Worm (Caenorhabditis elegans) whole organism, young adult: ENCODE data around the gene C46C2.5.

Experiments used
- B0035.1 ChIP-seq: sonication (generic microtip); optimal IDR thresholded peaks from 2 replicates; lab custom pipeline; 2016; ENCODE audit warnings: missing genetic modification characterization, mild to moderate bottlenecking, missing compliant biosample characterization, missing genotype, missing genetic modification reagents
- C17E4.6 ChIP-seq: fragments of 200-800 bp; sonication (Bioruptor generic); IDR thresholded peaks from 2 replicates; pipeline ENCODE4 v1.3.6; 2022; ENCODE audit warnings: missing genetic modification reagents, missing genetic modification characterization, missing compliant biosample characterization
- F10E7.11 ChIP-seq: sonication (generic microtip); optimal IDR thresholded peaks from 2 replicates; lab custom pipeline; 2017; ENCODE audit warnings: mild to moderate bottlenecking, missing genetic modification characterization, moderate library complexity, missing compliant biosample characterization
- F22D6.2 ChIP-seq: sonication (generic microtip); optimal IDR thresholded peaks from 2 replicates; lab custom pipeline; 2016; ENCODE audit warnings: mild to moderate bottlenecking, missing genetic modification characterization, missing compliant biosample characterization
- F49E8.2 ChIP-seq: sonication (generic microtip); optimal IDR thresholded peaks from 3 replicates; lab custom pipeline; 2017; ENCODE audit warnings: missing genetic modification characterization, mild to moderate bottlenecking, missing compliant biosample characterization, antibody characterized with exemption, moderate library complexity; ENCODE audit not compliant: insufficient read depth
- F55B11.4 ChIP-seq: sonication (generic microtip); optimal IDR thresholded peaks from 2 replicates; lab custom pipeline; 2016; ENCODE audit warnings: missing compliant biosample characterization, missing genetic modification characterization, borderline replicate concordance; ENCODE audit not compliant: insufficient read depth
- K11D2.4 ChIP-seq: fragments of 200-800 bp; sonication (Bioruptor generic); IDR thresholded peaks from 2 replicates; pipeline ENCODE4 v1.3.6; 2022; ENCODE audit warnings: missing genetic modification reagents, missing genetic modification characterization, missing compliant biosample characterization
- T26A5.8 ChIP-seq: sonication (generic microtip); optimal IDR thresholded peaks from 2 replicates; lab custom pipeline; 2016; ENCODE audit warnings: missing genetic modification characterization, missing compliant biosample characterization
- Y67H2A.10 ChIP-seq: fragments of 200-800 bp; sonication (Bioruptor generic); conservative IDR thresholded peaks from 2 replicates; pipeline ENCODE4 v1.3.6; 2022; ENCODE audit warnings: missing genetic modification reagents, missing genetic modification characterization, missing compliant biosample characterization
- ZK185.1 ChIP-seq: sonication (generic microtip); optimal IDR thresholded peaks from 2 replicates; lab custom pipeline; 2016; ENCODE audit warnings: mild to moderate bottlenecking, missing genetic modification characterization, missing compliant biosample characterization; ENCODE audit not compliant: poor library complexity, severe bottlenecking
- akir-1 ChIP-seq: fragments of 200-800 bp; sonication (Bioruptor generic); optimal IDR thresholded peaks from 2 replicates; lab custom pipeline; 2018; ENCODE audit warnings: mild to moderate bottlenecking, missing genetic modification characterization, moderate library complexity, missing compliant biosample characterization
- ama-1 ChIP-seq, 3 experiments: fragments of 150-350 bp in 1 of 3; sonication (generic microtip) in 2 of 3; optimal IDR thresholded peaks; 2 replicates each; lab custom pipeline; 2014 to 2018; ENCODE audit warnings: missing biosample characterization in 2 of 3, missing genetic modification characterization in 2 of 3, missing genetic modification reagents in 2 of 3
- athp-1 ChIP-seq: sonication (generic microtip); optimal IDR thresholded peaks from 2 replicates; lab custom pipeline; 2017; ENCODE audit warnings: mild to moderate bottlenecking, missing genetic modification characterization, missing compliant biosample characterization
- ccch-3 ChIP-seq: fragments of 200-800 bp; sonication (Bioruptor generic); optimal IDR thresholded peaks from 2 replicates; lab custom pipeline; 2018; ENCODE audit warnings: mild to moderate bottlenecking, missing genetic modification characterization, missing compliant biosample characterization
- cebp-1 ChIP-seq, 2 experiments: fragments of 200-800 bp in 1 of 2; sonication (Bioruptor generic) in 1 of 2; sonication (generic microtip) in 1 of 2; IDR thresholded peaks in 1 of 2; optimal IDR thresholded peaks in 1 of 2; 2 replicates each; pipeline versions ENCODE4 v1.3.6 to Lab custom; 2017 to 2022; ENCODE audit warnings: missing compliant biosample characterization in 2 of 2, missing genetic modification characterization in 2 of 2, mild to moderate bottlenecking in 1 of 2, missing genetic modification reagents in 1 of 2, moderate library complexity in 1 of 2
- cebp-2 ChIP-seq: fragments of 200-800 bp; sonication (Bioruptor generic); IDR thresholded peaks from 2 replicates; pipeline ENCODE4 v1.3.6; 2022; ENCODE audit warnings: missing genetic modification characterization, missing compliant biosample characterization
- ceh-40 ChIP-seq: fragments of 200-800 bp; sonication (Bioruptor generic); IDR thresholded peaks from 2 replicates; pipeline ENCODE4 v1.3.6; 2022; ENCODE audit warnings: missing genetic modification characterization, missing compliant biosample characterization
- ceh-58 ChIP-seq: fragments of 200-800 bp; sonication (Bioruptor generic); IDR thresholded peaks from 2 replicates; pipeline ENCODE4 v1.3.6; 2022; ENCODE audit warnings: missing genetic modification characterization, missing compliant biosample characterization
- ceh-79 ChIP-seq: sonication (generic microtip); optimal IDR thresholded peaks from 2 replicates; lab custom pipeline; 2017; ENCODE audit warnings: mild to moderate bottlenecking, missing genetic modification characterization, missing compliant biosample characterization
- ceh-91 ChIP-seq: fragments of 200-800 bp; sonication (Bioruptor generic); IDR thresholded peaks from 2 replicates; pipeline ENCODE4 v1.3.6; 2022; ENCODE audit warnings: missing genetic modification reagents, missing genetic modification characterization, missing compliant biosample characterization
- chd-7 ChIP-seq: sonication (generic microtip); optimal IDR thresholded peaks from 2 replicates; lab custom pipeline; 2016; ENCODE audit warnings: mild to moderate bottlenecking, missing genetic modification characterization, moderate library complexity, missing compliant biosample characterization
- die-1 ChIP-seq: sonication (generic microtip); optimal IDR thresholded peaks from 2 replicates; lab custom pipeline; 2016; ENCODE audit warnings: missing genotype, mild to moderate bottlenecking, missing genetic modification characterization, missing compliant biosample characterization
- dpl-1 ChIP-seq: fragments of 150-350 bp; optimal IDR thresholded peaks from 2 replicates; lab custom pipeline; 2014; ENCODE audit warnings: missing biosample characterization, missing genetic modification reagents, missing genetic modification characterization
- gei-17 ChIP-seq: fragments of 200-800 bp; sonication (Bioruptor generic); optimal IDR thresholded peaks from 2 replicates; lab custom pipeline; 2018; ENCODE audit warnings: mild to moderate bottlenecking, missing genetic modification characterization, missing compliant biosample characterization
- hmg-20 ChIP-seq: fragments of 200-800 bp; sonication (Bioruptor generic); IDR thresholded peaks from 2 replicates; pipeline ENCODE4 v1.3.6; 2022; ENCODE audit warnings: missing genetic modification reagents, missing genetic modification characterization, missing compliant biosample characterization
- let-526 ChIP-seq: fragments of 200-800 bp; sonication (Bioruptor generic); IDR thresholded peaks from 2 replicates; pipeline ENCODE4 v1.3.6; 2022; ENCODE audit warnings: missing genetic modification reagents, missing genetic modification characterization, missing compliant biosample characterization
- let-607 ChIP-seq, 2 experiments: fragments of 200-800 bp in 1 of 2; sonication (Bioruptor generic) in 1 of 2; sonication (generic microtip) in 1 of 2; optimal IDR thresholded peaks; 2 replicates each; lab custom pipeline; 2016 to 2018; ENCODE audit warnings: mild to moderate bottlenecking in 2 of 2, missing compliant biosample characterization in 2 of 2, missing genetic modification characterization in 2 of 2, moderate library complexity in 2 of 2, missing genotype in 1 of 2
- lin-35 ChIP-seq, 3 experiments: fragments of 150-350 bp in 2 of 3; sonication (generic microtip) in 1 of 3; optimal IDR thresholded peaks; 2 replicates each; lab custom pipeline; 2014 to 2018; ENCODE audit warnings: missing biosample characterization in 3 of 3, missing genetic modification characterization in 3 of 3, missing genetic modification reagents in 3 of 3
- lin-40 ChIP-seq: sonication (generic microtip); optimal IDR thresholded peaks from 2 replicates; lab custom pipeline; 2016; ENCODE audit warnings: missing genetic modification characterization, mild to moderate bottlenecking, missing compliant biosample characterization, missing genotype, missing genetic modification reagents
- lir-1 ChIP-seq: fragments of 200-800 bp; sonication (Bioruptor generic); conservative IDR thresholded peaks from 2 replicates; pipeline ENCODE4 v1.3.6; 2022; ENCODE audit warnings: missing genetic modification reagents, missing genetic modification characterization, missing compliant biosample characterization
- madf-3 ChIP-seq: fragments of 200-800 bp; sonication (Bioruptor generic); IDR thresholded peaks from 2 replicates; pipeline ENCODE4 v1.3.6; 2022; ENCODE audit warnings: missing genetic modification reagents, missing genetic modification characterization, missing compliant biosample characterization
- madf-6 ChIP-seq: fragments of 200-800 bp; sonication (Bioruptor generic); IDR thresholded peaks from 2 replicates; pipeline ENCODE4 v1.3.6; 2022; ENCODE audit warnings: missing genetic modification reagents, missing genetic modification characterization, missing compliant biosample characterization
- madf-8 ChIP-seq: fragments of 200-800 bp; sonication (Bioruptor generic); conservative IDR thresholded peaks from 2 replicates; pipeline ENCODE4 v1.3.6; 2022; ENCODE audit warnings: missing genetic modification reagents, missing genetic modification characterization, missing compliant biosample characterization
- mcd-1 ChIP-seq: fragments of 200-800 bp; sonication (Bioruptor generic); IDR thresholded peaks from 2 replicates; pipeline ENCODE4 v1.3.6; 2022; ENCODE audit warnings: missing genetic modification reagents, missing genetic modification characterization, missing compliant biosample characterization
- mel-28 ChIP-seq: sonication (generic microtip); optimal IDR thresholded peaks from 2 replicates; lab custom pipeline; 2016; ENCODE audit warnings: borderline replicate concordance, mild to moderate bottlenecking, missing genetic modification characterization, missing compliant biosample characterization
- nhr-80 ChIP-seq: sonication (generic microtip); optimal IDR thresholded peaks from 2 replicates; lab custom pipeline; 2016; ENCODE audit warnings: missing genetic modification characterization, missing compliant biosample characterization
- pha-4 ChIP-seq: fragments of 150-350 bp; sonication (generic microtip); optimal IDR thresholded peaks from 2 replicates; lab custom pipeline; 2014; ENCODE audit warnings: missing biosample characterization, missing genetic modification reagents, missing genetic modification characterization
- rec-8 ChIP-seq, 2 experiments: sonication (generic microtip); optimal IDR thresholded peaks; 2 replicates each; lab custom pipeline; 2016; ENCODE audit warnings: mild to moderate bottlenecking in 2 of 2, missing genetic modification characterization in 2 of 2, missing genetic modification reagents in 2 of 2, missing genotype in 2 of 2, missing biosample characterization in 1 of 2, missing compliant biosample characterization in 1 of 2, moderate library complexity in 1 of 2
- rpc-1 ChIP-seq, 2 experiments: fragments of 150-350 bp in 1 of 2; sonication (generic microtip) in 1 of 2; optimal IDR thresholded peaks; 2 replicates each; lab custom pipeline; 2014 to 2018; ENCODE audit warnings: missing biosample characterization in 1 of 2, missing genetic modification characterization in 1 of 2, missing genetic modification reagents in 1 of 2, missing genotype in 1 of 2
- sptf-2 ChIP-seq: fragments of 200-800 bp; sonication (Bioruptor generic); optimal IDR thresholded peaks from 2 replicates; lab custom pipeline; 2018; ENCODE audit warnings: mild to moderate bottlenecking, missing genetic modification characterization, missing compliant biosample characterization
- tbp1 ChIP-seq: fragments of 200-800 bp; sonication (Bioruptor generic); optimal IDR thresholded peaks from 2 replicates; lab custom pipeline; 2018; ENCODE audit warnings: mild to moderate bottlenecking, missing genetic modification characterization, missing compliant biosample characterization
- tlf-1 ChIP-seq: fragments of 200-800 bp; sonication (Bioruptor generic); optimal IDR thresholded peaks from 2 replicates; lab custom pipeline; 2018; ENCODE audit warnings: mild to moderate bottlenecking, missing genetic modification characterization, missing compliant biosample characterization
- ztf-18 ChIP-seq: sonication (generic microtip); optimal IDR thresholded peaks from 2 replicates; lab custom pipeline; 2016; ENCODE audit warnings: missing genotype, mild to moderate bottlenecking, missing genetic modification characterization, missing compliant biosample characterization
- ztf-25 ChIP-seq: fragments of 200-800 bp; sonication (Bioruptor generic); IDR thresholded peaks from 2 replicates; pipeline ENCODE4 v1.3.6; 2022; ENCODE audit warnings: missing genetic modification reagents, missing genetic modification characterization, missing compliant biosample characterization
- ztf-3 ChIP-seq: fragments of 200-800 bp; sonication (Bioruptor generic); optimal IDR thresholded peaks from 2 replicates; lab custom pipeline; 2018; ENCODE audit warnings: mild to moderate bottlenecking, missing genetic modification characterization, missing compliant biosample characterization

The C46C2.5 gene

ce11 chrIV:9146819-9147518 lies 45.5 kb downstream of the C46C2.5 start, which contains the start of the genes rpb-12 and aly-2 (continued):
- 0 out of 2 replicates have a peak, but pooled peaks have one; percentile 24 for TF ChIP-seq madf-3 (GFP tag; lab: Robert Waterston, UW)
- peak; percentile 58 for TF ChIP-seq tbp1 (GFP tag; lab: Kevin White, UChicago)
- no peak for TF ChIP-seq lin-40 (tag; lab: Kevin White, UChicago)
- peak; percentile 82 for TF ChIP-seq cebp-1 (GFP tag; IDR thresholded peaks at IDR 0.05; lab: Robert Waterston, UW)
- TF ChIP-seq cebp-1 (tag; optimal IDR thresholded peaks at IDR 0.05; lab: Kevin White, UChicago): peak; percentile 93
- no peak for TF ChIP-seq ama-1 (optimal IDR thresholded peaks at IDR 0.05; lab: Kevin White, UChicago)
- TF ChIP-seq ama-1 (GFP tag; optimal IDR thresholded peaks at IDR 0.05; lab: Kevin White, UChicago): no peak
- TF ChIP-seq rpc-1 (optimal IDR thresholded peaks at IDR 0.05; lab: Kevin White, UChicago): no peak
- no peak for TF ChIP-seq rpc-1 (tag; optimal IDR thresholded peaks at IDR 0.05; lab: Kevin White, UChicago)
- TF ChIP-seq pha-4 (tag; lab: Kevin White, UChicago): no peak
- TF ChIP-seq die-1 (tag; lab: Kevin White, UChicago): no peak
- no peak for TF ChIP-seq nhr-80 (tag; lab: Kevin White, UChicago)
- no peak for TF ChIP-seq chd-7
- no peak for TF ChIP-seq sptf-2 (GFP tag; lab: Kevin White, UChicago)
- TF ChIP-seq mel-28 (tag; lab: Kevin White, UChicago): no peak
- TF ChIP-seq ztf-18: no peak
- TF ChIP-seq Y67H2A.10 (GFP tag; lab: Robert Waterston, UW): no peak
- TF ChIP-seq rec-8 (tag; optimal IDR thresholded peaks at IDR 0.05; lab: Kevin White, UChicago): no peak
- TF ChIP-seq akir-1 (GFP tag; lab: Kevin White, UChicago): no peak
- TF ChIP-seq ceh-91 (GFP tag; lab: Robert Waterston, UW): peak; percentile 88
- TF ChIP-seq F55B11.4 (tag; lab: Kevin White, UChicago): no peak
- no peak for TF ChIP-seq ztf-25 (GFP tag; lab: Robert Waterston, UW)
- TF ChIP-seq ceh-40 (GFP tag; lab: Robert Waterston, UW): no peak
- TF ChIP-seq ceh-58: no peak
- TF ChIP-seq T26A5.8 (tag; lab: Kevin White, UChicago): no peak
- TF ChIP-seq cebp-2: no peak
- TF ChIP-seq ztf-3: no peak
- no peak for TF ChIP-seq ZK185.1 (tag; lab: Kevin White, UChicago)
- TF ChIP-seq F49E8.2 (tag; lab: Kevin White, UChicago): peak; percentile 64
- TF ChIP-seq dpl-1 (GFP tag; lab: Kevin White, UChicago): peak; percentile 88
- no peak for TF ChIP-seq ceh-79
- peak; percentile 61 for TF ChIP-seq tlf-1 (GFP tag; lab: Kevin White, UChicago)
- no peak for TF ChIP-seq B0035.1 (tag; lab: Kevin White, UChicago)
- TF ChIP-seq F22D6.2 (tag; lab: Kevin White, UChicago): no peak
- TF ChIP-seq ccch-3 (GFP tag; lab: Kevin White, UChicago): no peak
- TF ChIP-seq athp-1: no peak
- peak; percentile 65; the same call in 1 of the 2 replicates for TF ChIP-seq lir-1 (GFP tag; lab: Robert Waterston, UW)
- TF ChIP-seq madf-6 (GFP tag; lab: Robert Waterston, UW): peak; percentile 97
- peak in 1 of 3 experiments; percentile 66 for TF ChIP-seq lin-35 (GFP tag; optimal IDR thresholded peaks at IDR 0.05; lab: Kevin White, UChicago)
- no peak for TF ChIP-seq hmg-20
- TF ChIP-seq K11D2.4 (GFP tag; lab: Robert Waterston, UW): no peak
- no peak for TF ChIP-seq let-607 (tag; optimal IDR thresholded peaks at IDR 0.05; lab: Kevin White, UChicago)
- TF ChIP-seq let-526 (GFP tag; lab: Robert Waterston, UW): no peak
- TF ChIP-seq C17E4.6 (GFP tag; lab: Robert Waterston, UW): peak; percentile 50; the same call in 1 of the 2 replicates
- peak; percentile 66 for TF ChIP-seq mcd-1 (GFP tag; lab: Robert Waterston, UW)
- peak; percentile 91 for TF ChIP-seq madf-8
- TF ChIP-seq gei-17 (GFP tag; lab: Kevin White, UChicago): no peak
- no peak for TF ChIP-seq F10E7.11 (tag; lab: Kevin White, UChicago)
